Worm (Caenorhabditis elegans) whole organism, L4/young adult: ENCODE measurements around the gene F20G2.3.

Experiments
- W03F9.2 ChIP-seq: fragments of 150-350 bp; optimal IDR thresholded peaks from 2 replicates; lab custom pipeline; 2014; ENCODE audit warnings: missing biosample characterization, missing genetic modification characterization
- dao-5 ChIP-seq: sonication (generic microtip); optimal IDR thresholded peaks from 2 replicates; lab custom pipeline; 2016; ENCODE audit warnings: missing genotype, missing genetic modification characterization, moderate library complexity, missing compliant biosample characterization
- him-1 ChIP-seq: sonication (generic microtip); optimal IDR thresholded peaks from 2 replicates; lab custom pipeline; 2016; ENCODE audit warnings: missing genotype, missing genetic modification reagents, missing genetic modification characterization, missing compliant biosample characterization

The F20G2.3 gene

DNA sequence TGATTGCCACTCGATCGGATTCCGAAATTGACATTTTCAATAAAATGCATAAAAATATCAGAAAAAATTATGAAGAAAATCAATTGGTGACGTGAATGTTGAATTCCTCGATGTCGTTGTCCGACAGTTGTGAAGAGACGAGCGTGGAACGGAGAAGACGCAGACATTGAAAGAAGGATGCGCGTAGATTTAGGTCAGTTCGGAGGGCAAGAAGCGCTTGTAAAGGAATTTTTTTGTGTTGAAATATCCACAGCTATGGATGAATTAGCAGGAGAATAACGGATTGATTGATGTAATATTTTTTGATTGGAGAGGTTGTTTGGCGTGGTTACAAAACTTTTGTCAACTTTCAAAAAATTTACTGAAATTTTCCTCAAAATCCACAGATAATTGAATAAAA is at the start of gene F20G2.3:
F20G2.3 (minus strand) TSS at position 101 of the 400 bp plus-strand sequence.
- TF ChIP-seq dao-5 (tag; lab: Kevin White, UChicago) (no peak), W03F9.2 (tag; lab: Kevin White, UChicago) (no peak), him-1 (tag; lab: Kevin White, UChicago) (no peak)

DNA sequence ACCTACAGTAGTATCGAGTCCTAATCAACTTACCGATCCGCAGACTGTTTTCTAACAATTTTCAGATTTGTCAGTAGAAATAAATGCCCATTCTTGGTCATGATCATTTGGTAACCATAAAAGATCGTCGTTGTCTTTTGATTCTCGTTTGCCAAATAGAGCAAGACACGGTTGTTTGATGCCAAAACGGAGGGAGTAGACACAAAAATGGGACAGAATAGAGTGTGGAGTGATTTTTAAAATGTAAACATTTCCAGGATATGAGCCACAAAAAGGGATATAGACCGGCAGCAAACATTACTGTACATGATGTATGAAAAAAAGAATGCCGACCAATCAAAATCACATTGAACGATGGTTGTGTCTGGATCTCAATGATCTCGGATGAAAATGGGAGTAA is 48.6 kb upstream of the F20G2.3 start, which contains the start of gene F55B12.2:
F55B12.2 (minus strand) TSS at position 101 of the 400 bp plus-strand sequence.
- TF ChIP-seq him-1 (tag; lab: Kevin White, UChicago): no peak
- TF ChIP-seq W03F9.2 (tag; lab: Kevin White, UChicago): no peak
- TF ChIP-seq dao-5 (tag; lab: Kevin White, UChicago): no peak

- TF ChIP-seq him-1 (tag; lab: Kevin White, UChicago) (no peak), W03F9.2 (tag; lab: Kevin White, UChicago) (no peak), dao-5 (tag; lab: Kevin White, UChicago) (no peak)
Observed at ce11 chrV:13812931-13813330, 44.6 kb upstream of the F20G2.3 start, which contains the start of gene ceh-24. Gene ceh-24, plus strand, starts transcription at chrV:13813231.

DNA sequence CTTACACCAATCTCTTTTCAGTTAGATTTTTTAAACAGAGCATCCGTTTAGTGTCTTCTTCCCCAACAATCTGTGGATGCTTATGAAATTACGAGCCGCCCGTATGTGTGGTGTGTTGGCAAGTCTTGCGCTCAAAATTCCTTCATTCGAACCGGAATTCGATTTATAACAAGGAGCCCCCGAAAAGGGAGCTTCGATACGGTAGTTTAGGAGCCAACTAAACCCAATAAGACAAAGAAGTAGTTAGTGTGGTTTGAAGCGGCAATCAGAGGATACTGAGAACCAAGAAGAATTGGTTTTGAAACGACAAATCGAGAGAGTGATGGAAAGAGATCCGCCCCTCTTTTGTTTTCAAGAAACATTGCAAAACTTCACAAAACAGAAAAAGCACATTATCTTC is 44.0 kb upstream of the F20G2.3 start:
- TF ChIP-seq him-1 (tag; lab: Kevin White, UChicago) (no peak), dao-5 (tag; lab: Kevin White, UChicago) (no peak), W03F9.2 (tag; lab: Kevin White, UChicago) (no peak)

- TF ChIP-seq dao-5 (tag; lab: Kevin White, UChicago) (no peak), W03F9.2 (tag; lab: Kevin White, UChicago) (no peak), him-1 (tag; lab: Kevin White, UChicago) (no peak)
Observed at ce11 chrV:13808462-13808867, 40.2 kb upstream of the F20G2.3 start.

DNA sequence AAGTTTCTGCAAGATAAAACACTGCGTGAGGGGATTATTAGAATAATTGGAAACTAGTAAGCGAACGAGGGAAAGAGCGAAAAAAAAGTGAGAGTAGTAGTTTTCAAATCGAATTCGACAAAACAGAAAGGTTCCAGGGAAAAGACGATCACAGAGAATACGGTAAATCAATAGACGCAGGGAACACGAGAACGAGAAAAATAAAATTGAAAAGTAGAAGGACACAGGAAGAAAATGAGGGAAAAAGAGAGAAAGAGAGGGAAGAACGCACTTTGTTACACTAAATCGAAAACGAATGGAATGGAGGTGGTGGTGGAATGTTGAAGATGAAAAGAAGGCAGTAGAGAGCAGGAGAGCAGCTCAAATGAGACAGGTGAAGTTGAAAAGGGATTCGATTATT is 38.9 kb upstream of the F20G2.3 start, which contains the start of gene swan-1:
swan-1 (minus strand) TSS at position 6 of the 400 bp plus-strand sequence.
- TF ChIP-seq W03F9.2 (tag; lab: Kevin White, UChicago) (no peak), him-1 (tag; lab: Kevin White, UChicago) (no peak), dao-5 (tag; lab: Kevin White, UChicago) (no peak)

DNA sequence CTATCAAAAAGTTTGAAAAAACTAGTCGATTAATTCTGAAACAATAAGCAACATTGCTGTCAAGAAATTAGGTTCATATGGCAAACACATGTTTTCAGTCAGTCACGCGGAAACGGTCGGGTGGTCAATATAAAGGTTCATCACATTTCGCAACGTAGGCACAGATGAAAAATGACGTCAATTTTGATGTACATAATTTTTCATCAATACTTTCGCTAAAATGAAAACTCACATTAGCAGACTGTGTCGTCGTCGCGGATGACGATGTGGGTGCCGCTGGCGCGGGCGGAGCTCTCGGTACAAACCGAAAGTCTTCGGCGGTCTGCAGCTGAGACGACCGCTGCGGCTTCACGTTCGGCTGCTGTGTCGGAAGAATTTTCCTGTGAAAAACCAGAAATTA is 35.6 kb upstream of the F20G2.3 start, which contains the start of gene swan-2:
swan-2 (minus strand) TSS at position 380 of the 400 bp plus-strand sequence.
- TF ChIP-seq dao-5 (tag; lab: Kevin White, UChicago) (no peak), him-1 (tag; lab: Kevin White, UChicago) (no peak), W03F9.2 (tag; lab: Kevin White, UChicago) (no peak)

ce11 chrV:13799190-13799589 is 30.9 kb upstream of the F20G2.3 start:
- TF ChIP-seq him-1 (tag; lab: Kevin White, UChicago) (no peak), W03F9.2 (tag; lab: Kevin White, UChicago) (no peak), dao-5 (tag; lab: Kevin White, UChicago) (no peak)

- TF ChIP-seq dao-5 (tag; lab: Kevin White, UChicago) (no peak), W03F9.2 (tag; lab: Kevin White, UChicago) (no peak), him-1 (tag; lab: Kevin White, UChicago) (no peak)
Observed at ce11 chrV:13796246-13796776, 28.0 kb upstream of the F20G2.3 start, which contains the start of gene twk-32. Gene twk-32, plus strand, starts transcription at chrV:13796641.

- TF ChIP-seq W03F9.2 (tag; lab: Kevin White, UChicago): no peak
Observed at ce11 chrV:13794046-13794445, 25.8 kb upstream of the F20G2.3 start.

DNA sequence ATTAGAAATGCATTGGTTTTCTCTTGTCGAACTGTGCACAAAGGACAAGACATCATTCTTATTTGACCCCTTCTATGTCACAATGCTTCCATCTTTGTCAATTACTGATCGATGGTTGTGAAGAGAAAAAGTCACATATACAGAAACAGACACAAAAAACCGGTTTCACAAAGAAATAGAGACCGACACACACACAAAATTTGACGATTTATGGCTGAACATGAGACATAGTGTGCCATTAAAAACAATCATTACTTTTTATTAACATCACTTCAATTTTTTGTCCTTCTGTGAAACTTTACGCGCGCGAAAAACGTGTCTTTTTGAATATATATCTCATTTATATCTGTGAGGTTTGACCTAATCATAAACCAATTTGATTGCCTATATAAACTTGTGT is 22.3 kb upstream of the F20G2.3 start:
- TF ChIP-seq him-1 (tag; lab: Kevin White, UChicago): no peak
- no peak for TF ChIP-seq dao-5 (tag; lab: Kevin White, UChicago)
- TF ChIP-seq W03F9.2 (tag; lab: Kevin White, UChicago): no peak

- no peak for TF ChIP-seq him-1 (tag; lab: Kevin White, UChicago)
Observed at ce11 chrV:13790117-13790516, 21.8 kb upstream of the F20G2.3 start.

- TF ChIP-seq dao-5 (tag; lab: Kevin White, UChicago): no peak
- peak; percentile 84 for TF ChIP-seq W03F9.2 (tag; lab: Kevin White, UChicago)
- TF ChIP-seq him-1 (tag; lab: Kevin White, UChicago): peak; percentile 58
Observed at ce11 chrV:13789362-13789761, 21.1 kb upstream of the F20G2.3 start.

ce11 chrV:13787948-13788681 is 19.8 kb upstream of the F20G2.3 start:
- TF ChIP-seq him-1 (tag; lab: Kevin White, UChicago): no peak
- no peak for TF ChIP-seq dao-5 (tag; lab: Kevin White, UChicago)
- TF ChIP-seq W03F9.2 (tag; lab: Kevin White, UChicago): no peak
